Fruit fly (Drosophila melanogaster) ovary, adult (tissue): ENCODE results near the gene CG14200.

Experiments
- CG17801 ChIP-seq: fragments of 200-800 bp; optimal IDR thresholded peaks from 2 replicates; lab custom pipeline; 2019; ENCODE audit warnings: missing biosample characterization, mild to moderate bottlenecking, missing genetic modification characterization, moderate library complexity; ENCODE audit not compliant: partially characterized antibody

Gene CG14200

dm6 chrX:19494830-19495610, at the start of gene CG14200, which contains the start of the genes ksh and Pfrx:
Gene CG14200, plus strand, starts transcription at chrX:19495505.
Gene ksh, minus strand, starts transcription at chrX:19494992.
Gene Pfrx, plus strand, starts transcription at chrX:19495505.
- no peak for TF ChIP-seq CG17801 (GFP tag; lab: Kevin White, UChicago)

- no peak for TF ChIP-seq CG17801 (GFP tag; lab: Kevin White, UChicago)
These were observed 47.0 kb upstream of the CG14200 start for dm6 chrX:19448297-19448696.

DNA sequence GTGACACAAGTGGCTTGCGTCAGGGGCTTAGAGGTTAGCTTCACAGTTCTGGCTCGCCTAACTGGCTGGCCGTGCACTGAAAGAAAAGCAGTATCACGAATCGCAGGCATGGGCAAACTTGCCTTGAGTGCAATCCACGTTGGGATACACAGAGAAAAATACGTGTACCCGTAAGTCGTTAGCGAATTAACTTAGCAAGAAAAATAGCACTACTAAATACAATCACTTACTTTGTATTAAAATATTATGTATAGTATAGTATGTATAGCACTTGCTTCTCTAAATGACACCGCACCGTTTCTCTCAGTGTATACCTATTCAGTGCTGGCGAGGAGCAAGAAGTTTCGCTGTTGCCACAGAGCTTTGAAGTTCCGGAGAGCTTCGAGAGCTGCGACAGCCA, 42.2 kb upstream of the CG14200 start:
- TF ChIP-seq CG17801 (GFP tag; lab: Kevin White, UChicago), result no peak

dm6 chrX:19461630-19462029, 33.7 kb upstream of the CG14200 start:
- TF ChIP-seq CG17801 (GFP tag; lab: Kevin White, UChicago), result peak; percentile 49

DNA sequence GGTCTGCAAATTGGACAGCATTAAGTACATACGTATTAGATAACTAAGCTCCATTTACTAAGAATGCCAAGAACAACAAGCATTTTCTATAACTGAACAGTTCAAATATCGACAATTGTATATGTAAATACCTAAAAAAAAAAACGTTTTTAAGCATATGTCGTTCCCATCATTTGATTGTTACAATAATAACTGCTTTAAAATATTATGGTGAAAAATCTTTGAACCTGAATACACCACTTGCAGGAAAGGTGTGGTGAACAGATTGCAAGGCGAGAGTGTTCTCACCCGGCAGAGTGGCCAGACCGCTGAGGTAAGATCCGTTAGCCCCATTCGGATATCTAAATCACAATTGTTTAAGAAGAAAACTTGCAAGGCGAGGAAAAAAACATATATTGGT, 20.5 kb upstream of the CG14200 start, which contains the start of gene narya:
Gene narya, plus strand, starts transcription at position 301 of the 400 bp plus-strand sequence.
- no peak for TF ChIP-seq CG17801 (GFP tag; lab: Kevin White, UChicago)

- no peak for TF ChIP-seq CG17801 (GFP tag; lab: Kevin White, UChicago)
These were observed 16.2 kb upstream of the CG14200 start, which contains the start of gene CG32533 for dm6 chrX:19479134-19479533. Gene CG32533, minus strand, starts transcription at chrX:19479411.

DNA sequence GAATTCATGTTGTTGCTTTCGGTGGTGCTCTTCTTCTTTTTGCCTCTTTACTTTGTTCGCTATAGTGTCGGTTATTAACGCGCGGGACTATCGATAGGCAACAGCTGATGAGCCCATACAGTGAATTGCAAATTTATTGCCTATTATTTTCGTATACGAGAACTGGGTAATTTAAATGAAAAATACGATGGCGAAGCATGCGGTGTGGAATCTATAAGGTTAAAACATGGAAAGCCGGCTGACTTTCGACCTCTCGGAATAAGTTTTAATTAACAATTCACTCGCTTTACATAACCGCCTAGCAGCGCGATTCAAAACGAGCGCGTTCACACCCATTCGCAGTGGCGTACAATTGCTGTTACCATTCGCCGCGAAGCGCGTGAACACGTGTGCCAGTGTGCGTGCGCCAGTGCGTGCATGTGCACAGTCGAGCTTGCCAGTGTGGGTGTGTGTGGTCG, 15.4 kb upstream of the CG14200 start, which contains the start of the genes Naa15-16 and mRpS14:
Gene Naa15-16, plus strand, starts transcription at position 116 of the 458 bp plus-strand sequence.
Gene mRpS14, minus strand, starts transcription at position 370 of the 458 bp plus-strand sequence.
- no peak for TF ChIP-seq CG17801 (GFP tag; lab: Kevin White, UChicago)

dm6 chrX:19480544-19481127, 14.7 kb upstream of the CG14200 start:
- no peak for TF ChIP-seq CG17801 (GFP tag; lab: Kevin White, UChicago)

DNA sequence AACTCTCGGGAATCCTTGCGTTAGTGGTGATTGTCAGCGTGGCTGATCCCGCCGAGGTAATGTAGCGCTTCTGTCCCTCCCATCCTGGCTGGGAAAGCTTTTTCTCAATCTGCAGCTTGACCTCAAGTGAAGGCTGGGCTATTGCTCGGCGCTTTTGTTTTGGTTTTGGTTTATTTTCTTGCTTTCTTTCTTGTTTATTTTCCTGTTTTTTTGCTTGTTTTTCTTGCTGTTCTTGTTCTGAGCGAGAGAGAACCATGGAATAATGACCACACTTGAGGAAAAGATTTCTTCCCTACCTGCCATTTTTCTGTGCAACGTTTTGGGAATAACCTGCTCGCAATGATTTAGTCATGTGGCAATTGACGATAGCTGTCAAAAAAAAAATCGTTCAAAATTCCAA, 10.2 kb upstream of the CG14200 start:
- no peak for TF ChIP-seq CG17801 (GFP tag; lab: Kevin White, UChicago)

DNA sequence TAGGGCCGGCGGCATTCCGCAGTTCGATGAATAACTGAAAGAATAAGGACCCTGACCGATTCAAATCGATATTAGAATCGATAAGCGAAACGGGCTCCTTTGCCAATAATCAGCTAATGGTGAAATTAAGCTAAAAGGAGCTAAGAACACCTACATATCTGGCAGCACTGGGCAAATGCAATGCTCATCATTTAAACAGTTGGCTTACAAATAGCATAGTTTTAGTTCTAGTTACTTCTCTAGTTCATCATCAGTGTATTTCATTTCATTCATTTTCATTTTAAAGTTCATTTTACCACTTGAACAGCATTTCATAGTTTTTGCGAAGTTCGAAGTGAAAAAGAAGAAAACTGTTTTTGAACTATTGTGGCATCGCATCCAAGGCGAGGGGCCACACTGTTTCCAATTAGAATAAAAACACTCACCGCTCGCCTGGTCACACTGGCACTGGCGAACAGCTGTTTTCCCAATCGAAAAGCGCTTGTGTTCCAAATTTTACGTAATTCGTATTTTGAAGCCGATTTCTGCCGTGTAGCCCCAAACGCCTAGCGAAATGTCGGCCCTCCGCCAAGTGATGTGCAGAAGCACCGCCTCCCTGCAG, 3.2 kb upstream of the CG14200 start, which contains the start of the genes pcm and ND-18:
Gene pcm, minus strand, starts transcription at position 28 of the 601 bp plus-strand sequence.
Gene ND-18, plus strand, starts transcription at position 438 of the 601 bp plus-strand sequence.
- peak; percentile 0 for TF ChIP-seq CG17801 (GFP tag; lab: Kevin White, UChicago)

- TF ChIP-seq CG17801 (GFP tag; lab: Kevin White, UChicago), result no peak
These were observed 1.0 kb upstream of the CG14200 start, which contains the start of gene CG12204 for dm6 chrX:19494285-19494684. Gene CG12204, minus strand, starts transcription at chrX:19494401.

DNA sequence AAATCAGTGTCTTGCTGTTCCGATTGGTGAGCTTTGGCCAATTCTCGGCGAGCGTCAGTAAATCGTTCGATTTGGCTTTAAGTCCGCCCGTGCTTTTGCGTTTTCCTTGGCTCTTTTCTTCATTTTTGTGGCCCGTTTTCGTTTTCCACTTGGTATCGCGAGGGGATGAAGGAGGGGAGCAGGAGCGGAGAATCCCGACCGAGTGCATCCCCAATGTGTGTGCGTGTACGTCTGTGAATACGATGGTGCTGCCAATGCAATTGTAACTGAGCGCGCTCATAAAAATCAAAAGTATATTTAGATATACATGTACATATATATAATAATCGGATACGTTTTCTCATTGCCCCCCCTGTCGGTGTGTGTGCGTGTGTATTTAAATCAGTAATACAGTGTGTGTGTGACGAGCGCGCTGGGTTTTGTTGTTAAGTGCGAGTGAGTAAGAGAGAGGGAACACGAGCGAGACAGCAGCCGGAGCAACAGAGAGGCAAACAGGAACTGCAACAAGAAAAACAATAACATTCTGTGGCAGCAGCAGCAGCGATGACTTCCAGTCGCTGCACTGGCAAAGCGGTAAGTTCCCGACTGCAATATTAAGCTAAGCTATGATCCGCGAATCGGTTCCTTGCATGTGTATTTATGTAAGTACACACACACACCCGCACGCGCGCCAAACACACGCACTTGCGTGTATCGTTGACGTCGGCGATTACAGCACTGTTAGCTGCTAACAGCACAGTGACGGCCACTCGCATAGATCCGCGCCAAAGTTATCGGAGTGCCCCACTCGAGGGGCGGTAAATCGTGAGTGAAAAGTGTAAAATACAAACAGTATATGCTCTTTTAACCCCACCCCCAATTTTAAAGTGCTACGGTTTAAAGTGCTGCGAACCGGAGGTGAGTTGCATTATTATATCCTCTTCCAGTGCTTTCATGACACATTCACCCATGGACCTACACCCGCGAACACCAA, 592 bp downstream of the CG14200 start:
- TF ChIP-seq CG17801 (GFP tag; lab: Kevin White, UChicago), result no peak

dm6 chrX:19496808-19497259, 1.5 kb downstream of the CG14200 start:
- no peak for TF ChIP-seq CG17801 (GFP tag; lab: Kevin White, UChicago)
